Fruit fly (Drosophila melanogaster): ENCODE measurements around the gene BBIP1.

dm6 chr3R:9419300-9419652, 15.1 kb downstream of the BBIP1 start:
- TF ChIP-seq Dif (GFP tag; optimal IDR thresholded peaks at IDR 0.05; ENCODE audit: partially characterized antibody) = peak; percentile 99
- TF ChIP-seq Abd-B (GFP tag; optimal IDR thresholded peaks at IDR 0.05) = no peak
- no peak for TF ChIP-seq ey (GFP tag; optimal IDR thresholded peaks at IDR 0.05)
- no peak for TF ChIP-seq usp (GFP tag; optimal IDR thresholded peaks at IDR 0.05)
- no peak for TF ChIP-seq OdsH (GFP tag; optimal IDR thresholded peaks at IDR 0.05)
- TF ChIP-seq Rel (GFP tag; optimal IDR thresholded peaks at IDR 0.05) = peak; percentile 63
- no peak for TF ChIP-seq Rel (tag; optimal IDR thresholded peaks at IDR 0.05)
- TF ChIP-seq Hnf4 (GFP tag; optimal IDR thresholded peaks at IDR 0.05) = no peak
- peak; percentile 58 for TF ChIP-seq psq (GFP tag; optimal IDR thresholded peaks at IDR 0.05)

Measured in whole organism, wandering third instar larva.